Worm (Caenorhabditis elegans) whole organism, early embryonic: ENCODE measurements around the gene srj-21.

Experiments
- B0310.2 ChIP-seq: sonication (generic microtip); optimal IDR thresholded peaks from 2 replicates; lab custom pipeline; 2016; ENCODE audit warnings: mild to moderate bottlenecking, missing genetic modification characterization, missing compliant biosample characterization
- F13C5.2 ChIP-seq: sonication (generic microtip); optimal IDR thresholded peaks from 2 replicates; lab custom pipeline; 2017; ENCODE audit warnings: mild to moderate bottlenecking, missing genetic modification characterization, inconsistent platforms, missing compliant biosample characterization
- aly-1 ChIP-seq: sonication (generic microtip); optimal IDR thresholded peaks from 2 replicates; lab custom pipeline; 2016; ENCODE audit warnings: missing genetic modification characterization, missing compliant biosample characterization
- ama-1 ChIP-seq: fragments of 150-350 bp; optimal IDR thresholded peaks from 2 replicates; lab custom pipeline; 2014
- ceh-13 ChIP-seq: fragments of 200-800 bp; sonication (Bioruptor generic); optimal IDR thresholded peaks from 2 replicates; lab custom pipeline; 2018; ENCODE audit warnings: mild to moderate bottlenecking, missing genetic modification characterization, missing compliant biosample characterization
- ets-7 ChIP-seq: sonication (generic microtip); optimal IDR thresholded peaks from 2 replicates; lab custom pipeline; 2016; ENCODE audit warnings: missing genotype, missing genetic modification characterization, missing compliant biosample characterization
- flt-1 ChIP-seq: fragments of 200-800 bp; sonication (Bioruptor generic); IDR thresholded peaks from 2 replicates; pipeline ENCODE4 v1.3.6; 2022; ENCODE audit warnings: missing genetic modification characterization, missing compliant biosample characterization
- hmg-4 ChIP-seq: fragments of 200-800 bp; sonication (Bioruptor generic); optimal IDR thresholded peaks from 2 replicates; lab custom pipeline; 2018; ENCODE audit warnings: mild to moderate bottlenecking, missing genetic modification characterization, missing compliant biosample characterization
- sea-1 ChIP-seq: fragments of 200-800 bp; sonication (Bioruptor generic); conservative IDR thresholded peaks from 2 replicates; pipeline ENCODE4 v1.3.6; 2022; ENCODE audit warnings: missing genetic modification characterization, missing compliant biosample characterization
- tbx-37 ChIP-seq: fragments of 200-800 bp; sonication (Bioruptor generic); conservative IDR thresholded peaks from 2 replicates; pipeline ENCODE4 v1.3.6; 2022; ENCODE audit warnings: missing genetic modification reagents, missing genetic modification characterization, missing compliant biosample characterization
- tra-4 ChIP-seq: sonication (generic microtip); optimal IDR thresholded peaks from 2 replicates; lab custom pipeline; 2017; ENCODE audit warnings: missing genetic modification characterization, missing compliant biosample characterization

DNA sequence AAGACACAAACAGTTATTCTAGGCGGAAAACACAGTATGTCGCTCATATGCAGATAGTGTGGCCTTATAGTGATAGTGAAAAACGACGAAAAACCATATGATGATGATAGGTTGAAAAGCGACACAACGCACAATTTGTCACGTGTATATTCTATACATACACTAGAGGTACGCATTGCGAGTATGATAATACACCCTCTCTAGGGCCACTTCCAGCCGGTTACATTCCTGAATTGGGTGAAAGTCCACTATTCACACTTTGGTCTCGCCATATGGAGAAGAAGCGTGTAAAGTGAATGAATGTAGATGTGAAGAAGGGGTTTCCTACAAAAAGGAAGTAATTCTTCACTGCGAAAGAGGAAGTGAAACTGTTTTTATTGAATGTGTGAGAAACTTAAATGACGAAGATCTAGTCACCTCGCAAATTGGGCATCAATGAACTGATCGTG is 15.7 kb upstream of the srj-21 start:
- TF ChIP-seq B0310.2: no peak
- no peak for TF ChIP-seq ama-1 (lab: Kevin White, UChicago)
- TF ChIP-seq hmg-4 (GFP tag; lab: Kevin White, UChicago): no peak
- TF ChIP-seq aly-1: no peak
- no peak for TF ChIP-seq sea-1 (GFP tag; lab: Robert Waterston, UW)
- no peak for TF ChIP-seq ets-7 (tag; lab: Kevin White, UChicago)
- TF ChIP-seq tra-4: no peak
- TF ChIP-seq flt-1 (GFP tag; lab: Robert Waterston, UW): no peak
- no peak for TF ChIP-seq F13C5.2
- TF ChIP-seq ceh-13 (GFP tag; lab: Kevin White, UChicago): no peak
- no peak for TF ChIP-seq tbx-37 (GFP tag; lab: Robert Waterston, UW)
